Worm (Caenorhabditis elegans) whole organism, late embryonic: ENCODE data around the gene fkh-7.

Experiments
- C08G9.2 ChIP-seq: sonication (generic microtip); optimal IDR thresholded peaks from 2 replicates; lab custom pipeline; 2016; ENCODE audit warnings: mild to moderate bottlenecking, missing genetic modification characterization, moderate library complexity, missing compliant biosample characterization
- T23F11.4 ChIP-seq: fragments of 200-800 bp; sonication (Bioruptor generic); optimal IDR thresholded peaks from 2 replicates; lab custom pipeline; 2018; ENCODE audit warnings: mild to moderate bottlenecking, missing genetic modification characterization, missing compliant biosample characterization
- ceh-2 ChIP-seq: sonication (generic microtip); optimal IDR thresholded peaks from 2 replicates; lab custom pipeline; 2016; ENCODE audit warnings: missing genotype, missing genetic modification characterization, missing compliant biosample characterization
- dmd-4 ChIP-seq: sonication (generic microtip); optimal IDR thresholded peaks from 2 replicates; lab custom pipeline; 2016; ENCODE audit warnings: borderline replicate concordance, missing genetic modification characterization, missing compliant biosample characterization
- eyg-1 ChIP-seq: sonication (generic microtip); optimal IDR thresholded peaks from 2 replicates; lab custom pipeline; 2016; ENCODE audit warnings: missing genotype, missing genetic modification characterization, missing compliant biosample characterization
- fkh-10 ChIP-seq: fragments of 150-350 bp; optimal IDR thresholded peaks from 2 replicates; lab custom pipeline; 2014; ENCODE audit warnings: missing biosample characterization, missing genetic modification reagents, missing genetic modification characterization
- fkh-6 ChIP-seq: sonication (generic microtip); optimal IDR thresholded peaks from 2 replicates; lab custom pipeline; 2016; ENCODE audit warnings: missing genetic modification characterization, missing compliant biosample characterization
- npax-4 ChIP-seq: sonication (generic microtip); optimal IDR thresholded peaks from 2 replicates; lab custom pipeline; 2016; ENCODE audit warnings: missing genetic modification characterization, missing compliant biosample characterization
- odd-2 ChIP-seq: sonication (generic microtip); optimal IDR thresholded peaks from 2 replicates; lab custom pipeline; 2017; ENCODE audit warnings: antibody characterized with exemption, mild to moderate bottlenecking, missing genetic modification characterization, missing compliant biosample characterization
- pag-3 ChIP-seq: sonication (generic microtip); optimal IDR thresholded peaks from 2 replicates; lab custom pipeline; 2016; ENCODE audit warnings: missing compliant biosample characterization, missing genetic modification characterization, borderline replicate concordance
- pha-4 ChIP-seq: fragments of 150-350 bp; optimal IDR thresholded peaks from 2 replicates; lab custom pipeline; 2018; ENCODE audit warnings: missing biosample characterization, missing genetic modification reagents, missing genetic modification characterization
- pqm-1 ChIP-seq: sonication (generic microtip); optimal IDR thresholded peaks from 2 replicates; lab custom pipeline; 2016; ENCODE audit warnings: missing genetic modification characterization, missing compliant biosample characterization
- sox-2 ChIP-seq: fragments of 200-800 bp; sonication (Bioruptor generic); IDR thresholded peaks from 2 replicates; pipeline ENCODE4 v1.3.6; 2022; ENCODE audit warnings: missing genetic modification reagents, missing genetic modification characterization, missing compliant biosample characterization
- ztf-16 ChIP-seq: sonication (generic microtip); optimal IDR thresholded peaks from 2 replicates; lab custom pipeline; 2017; ENCODE audit warnings: missing genetic modification characterization, missing compliant biosample characterization

ce11 chrIV:5627056-5627455, 42.6 kb downstream of the fkh-7 start, which contains the start of gene srsx-14:
- TF ChIP-seq pag-3 (no peak), odd-2 (tag; lab: Kevin White, UChicago) (no peak), eyg-1 (tag; lab: Kevin White, UChicago) (no peak), sox-2 (GFP tag; lab: Robert Waterston, UW) (no peak), fkh-10 (GFP tag; lab: Kevin White, UChicago) (no peak), T23F11.4 (GFP tag; lab: Kevin White, UChicago) (no peak), ztf-16 (tag; lab: Kevin White, UChicago) (no peak), ceh-2 (tag; lab: Kevin White, UChicago) (no peak), dmd-4 (tag; lab: Kevin White, UChicago) (no peak), fkh-6 (no peak), pqm-1 (tag; lab: Kevin White, UChicago) (no peak), npax-4 (no peak), pha-4 (tag; lab: Kevin White, UChicago) (no peak), C08G9.2 (tag; lab: Kevin White, UChicago) (no peak)
